Fruit fly (Drosophila melanogaster) whole organism, embryonic: Measurements from ENCODE around the gene HisCl1.

Experiments
- Awh ChIP-seq: fragments of 200-800 bp; sonication (Bioruptor generic); IDR thresholded peaks from 2 replicates; pipeline ENCODE4, ENCODE4 v1.3.6; 2022; ENCODE audit warnings: missing biosample characterization, missing genetic modification characterization
- CG12769 ChIP-seq: fragments of 200-800 bp; sonication (Bioruptor generic); optimal IDR thresholded peaks from 2 replicates; lab custom pipeline; 2019; ENCODE audit warnings: missing biosample characterization, mild to moderate bottlenecking, missing genetic modification characterization, moderate library complexity
- CG17385 ChIP-seq: fragments of 200-800 bp; sonication (Bioruptor generic); optimal IDR thresholded peaks from 3 replicates; lab custom pipeline; 2018; ENCODE audit warnings: missing biosample characterization, mild to moderate bottlenecking, missing genetic modification characterization
- CG3995 ChIP-seq: fragments of 200-800 bp; sonication (Bioruptor generic); optimal IDR thresholded peaks from 3 replicates; lab custom pipeline; 2016; ENCODE audit warnings: missing biosample characterization, missing genetic modification characterization
- CG4424 ChIP-seq: fragments of 200-800 bp; sonication (Bioruptor generic); optimal IDR thresholded peaks from 3 replicates; lab custom pipeline; 2016; ENCODE audit warnings: missing biosample characterization, missing genetic modification characterization
- Jarid2 ChIP-seq: fragments of 200-800 bp; sonication (Bioruptor generic); optimal IDR thresholded peaks from 3 replicates; lab custom pipeline; 2017; ENCODE audit warnings: mild to moderate bottlenecking, missing biosample characterization, missing genetic modification reagents, missing genetic modification characterization
- Mad ChIP-seq: fragments of 200-800 bp; sonication (Bioruptor generic); optimal IDR thresholded peaks from 2 replicates; lab custom pipeline; 2016; ENCODE audit warnings: missing biosample characterization, missing genetic modification characterization
- cad ChIP-seq: fragments of >200 bp; optimal IDR thresholded peaks from 2 replicates; lab custom pipeline; 2017; ENCODE audit warnings: missing biosample characterization, missing genetic modification characterization
- ind ChIP-seq: fragments of 200-800 bp; sonication (Bioruptor generic); optimal IDR thresholded peaks from 3 replicates; lab custom pipeline; 2016; ENCODE audit warnings: missing biosample characterization, missing genetic modification characterization
- vvl ChIP-seq: fragments of 200-800 bp; sonication (Bioruptor generic); IDR thresholded peaks from 2 replicates; pipeline ENCODE4 v1.3.6; 2022; ENCODE audit warnings: missing biosample characterization, missing genetic modification characterization

- TF ChIP-seq Awh (GFP tag; lab: Robert Waterston, UW) = no peak
- TF ChIP-seq Mad = peak; percentile 60
- TF ChIP-seq vvl (GFP tag; lab: Robert Waterston, UW) = no peak
- TF ChIP-seq CG12769 (tag; lab: Kevin White, UChicago) = peak; percentile 80
- peak; percentile 42 for TF ChIP-seq CG4424 (GFP tag; lab: Kevin White, UChicago)
- TF ChIP-seq CG3995 (GFP tag; lab: Kevin White, UChicago) = no peak
- no peak for TF ChIP-seq cad
- TF ChIP-seq CG17385 = peak; percentile 61
- peak; percentile 91 for TF ChIP-seq Jarid2 (GFP tag; lab: Kevin White, UChicago)
- no peak for TF ChIP-seq ind
Measured at dm6 chr3R:11764279-11764880, 22.6 kb upstream of the HisCl1 start, which contains the start of gene Lk6.
